Fruit fly (Drosophila melanogaster): ENCODE results near the gene Ald1.

The Ald1 gene

DNA sequence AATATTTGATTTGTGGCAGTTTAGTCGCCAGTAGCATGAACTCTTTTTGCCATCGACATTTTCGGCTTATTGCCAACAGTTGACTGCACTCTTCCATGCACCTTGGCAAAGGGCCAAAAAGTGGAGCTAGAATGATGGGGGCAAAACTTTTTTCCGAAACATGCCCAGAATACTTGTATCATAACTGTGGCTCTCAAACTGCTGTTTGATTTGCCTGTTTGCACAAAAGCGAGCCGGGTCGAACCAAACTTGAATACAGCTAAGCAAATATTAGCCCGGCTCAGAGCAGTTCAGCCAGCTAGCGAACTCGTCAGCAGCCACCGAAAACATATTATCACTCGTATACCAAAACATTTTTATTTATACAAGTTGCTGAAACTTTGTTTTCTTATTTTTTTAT lies 22.4 kb downstream of the Ald1 start (continued):
- TF ChIP-seq wdn (GFP tag; IDR thresholded peaks at IDR 0.05) = 0 out of 2 replicates have a peak, but pooled peaks have one; percentile 26
- 0 out of 2 replicates have a peak, but pooled peaks have one; percentile 34 for TF ChIP-seq CG10321 (GFP tag; IDR thresholded peaks at IDR 0.05)
- peak; percentile 73 for TF ChIP-seq seq (GFP tag; IDR thresholded peaks at IDR 0.05)
- TF ChIP-seq CG8359 (GFP tag; optimal IDR thresholded peaks at IDR 0.05; ENCODE audit: borderline replicate concordance) = peak; percentile 16
- no peak for TF ChIP-seq CG8281 (tag; optimal IDR thresholded peaks at IDR 0.05)
- TF ChIP-seq Bteb2 (GFP tag; optimal IDR thresholded peaks at IDR 0.05) = peak; percentile 9
- TF ChIP-seq Sox100B (GFP tag; optimal IDR thresholded peaks at IDR 0.05) = peak; percentile 55
- TF ChIP-seq Sox102F (GFP tag; optimal IDR thresholded peaks at IDR 0.05) = peak; percentile 43
- peak; percentile 48 for TF ChIP-seq CHES-1-like (GFP tag; optimal IDR thresholded peaks at IDR 0.05)
- peak; percentile 79 for TF ChIP-seq CG11247 (GFP tag; IDR thresholded peaks at IDR 0.05)
- TF ChIP-seq Hsf (GFP tag; optimal IDR thresholded peaks at IDR 0.05) = no peak
- TF ChIP-seq CG13624 (GFP tag; optimal IDR thresholded peaks at IDR 0.05) = peak; percentile 4
- TF ChIP-seq CG13287 (GFP tag; IDR thresholded peaks at IDR 0.05; ENCODE audit: partially characterized antibody) = no peak
- no peak for TF ChIP-seq CG16815 (GFP tag; optimal IDR thresholded peaks at IDR 0.05)
- no peak for TF ChIP-seq Oaz (GFP tag; IDR thresholded peaks at IDR 0.05)
- no peak for TF ChIP-seq Atf-2 (GFP tag; optimal IDR thresholded peaks at IDR 0.05)
- no peak for TF ChIP-seq CG6791 (GFP tag; IDR thresholded peaks at IDR 0.05; ENCODE audit: partially characterized antibody)
- peak; percentile 11 for TF ChIP-seq pnt (GFP tag; optimal IDR thresholded peaks at IDR 0.05)
- TF ChIP-seq Ets97D (GFP tag; optimal IDR thresholded peaks at IDR 0.05) = no peak
- peak; percentile 40 for TF ChIP-seq CG11723 (GFP tag; optimal IDR thresholded peaks at IDR 0.05)
- TF ChIP-seq Dfd (GFP tag; optimal IDR thresholded peaks at IDR 0.05) = no peak
- no peak for TF ChIP-seq tll (GFP tag; optimal IDR thresholded peaks at IDR 0.05)
- peak; percentile 53 for TF ChIP-seq Fer3 (tag; optimal IDR thresholded peaks at IDR 0.05)
- TF ChIP-seq p53 (GFP tag; optimal IDR thresholded peaks at IDR 0.05) = peak; percentile 9
- TF ChIP-seq CG3281 (GFP tag; optimal IDR thresholded peaks at IDR 0.05) = peak; percentile 77
- peak in 1 of 2 experiments; percentile 41 for TF ChIP-seq dpn (GFP tag; optimal IDR thresholded peaks at IDR 0.05)
- no peak for TF ChIP-seq NC2β (GFP tag; optimal IDR thresholded peaks at IDR 0.05)
- peak; percentile 13; the same call in 1 of the 2 replicates for TF ChIP-seq CG11696 (GFP tag; IDR thresholded peaks at IDR 0.05)
- TF ChIP-seq CG2199 (GFP tag; IDR thresholded peaks at IDR 0.05) = no peak
- no peak for TF ChIP-seq vfl (GFP tag; optimal IDR thresholded peaks at IDR 0.05)
- no peak for TF ChIP-seq fru (optimal IDR thresholded peaks at IDR 0.05)
- TF ChIP-seq CG31365 (tag; optimal IDR thresholded peaks at IDR 0.05) = no peak
- no peak for TF ChIP-seq Lim3 (GFP tag; IDR thresholded peaks at IDR 0.05)
- TF ChIP-seq lilli (GFP tag; optimal IDR thresholded peaks at IDR 0.05) = no peak
- no peak for TF ChIP-seq zf30C (GFP tag; optimal IDR thresholded peaks at IDR 0.05)
- no peak for TF ChIP-seq emc (GFP tag; optimal IDR thresholded peaks at IDR 0.05)
- peak; percentile 48 for TF ChIP-seq CG10979 (tag; optimal IDR thresholded peaks at IDR 0.05)
- TF ChIP-seq CG30431 (GFP tag; optimal IDR thresholded peaks at IDR 0.05) = no peak
- no peak for TF ChIP-seq gcm (GFP tag; optimal IDR thresholded peaks at IDR 0.05)
- peak; percentile 48 for TF ChIP-seq CG9727 (GFP tag; optimal IDR thresholded peaks at IDR 0.05)
- TF ChIP-seq CkIIα-i1 (GFP tag; IDR thresholded peaks at IDR 0.05) = no peak
- TF ChIP-seq Max (GFP tag; optimal IDR thresholded peaks at IDR 0.05) = no peak
- TF ChIP-seq CG32772 (GFP tag; IDR thresholded peaks at IDR 0.05) = no peak
- TF ChIP-seq schlank (tag; optimal IDR thresholded peaks at IDR 0.05) = peak; percentile 74
- no peak for TF ChIP-seq dm (GFP tag; optimal IDR thresholded peaks at IDR 0.05)
- no peak for TF ChIP-seq CG4360 (GFP tag; IDR thresholded peaks at IDR 0.05)
- TF ChIP-seq Optix (GFP tag; IDR thresholded peaks at IDR 0.05) = no peak
- no peak for TF ChIP-seq Gug (GFP tag; IDR thresholded peaks at IDR 0.05)
- TF ChIP-seq MTF-1 (GFP tag; optimal IDR thresholded peaks at IDR 0.05; ENCODE audit: borderline replicate concordance) = peak; percentile 28
- TF ChIP-seq cato (GFP tag; optimal IDR thresholded peaks at IDR 0.05; ENCODE audit: borderline replicate concordance) = no peak
- TF ChIP-seq D19A (tag; optimal IDR thresholded peaks at IDR 0.05) = no peak
